Worm (Caenorhabditis elegans) whole organism, young adult: Measurements from ENCODE around the gene fbxb-72.
A peak's percentile ranks its signal among the peaks of the same experiment; 100 is the strongest.

ENCODE experiments used
- B0261.1 ChIP-seq: sonication (generic microtip); optimal IDR thresholded peaks from 2 replicates; lab custom pipeline; 2016; ENCODE audit warnings: mild to moderate bottlenecking, missing genetic modification characterization, moderate library complexity, missing compliant biosample characterization
- F37B4.10 ChIP-seq: fragments of 200-800 bp; sonication (Bioruptor generic); IDR thresholded peaks from 2 replicates; pipeline ENCODE4 v1.3.6; 2022; ENCODE audit warnings: missing genetic modification characterization, missing compliant biosample characterization
- F49E8.2 ChIP-seq: sonication (generic microtip); optimal IDR thresholded peaks from 3 replicates; lab custom pipeline; 2017; ENCODE audit warnings: missing genetic modification characterization, mild to moderate bottlenecking, missing compliant biosample characterization, antibody characterized with exemption, moderate library complexity; ENCODE audit not compliant: insufficient read depth
- F52B5.7 ChIP-seq: sonication (generic microtip); optimal IDR thresholded peaks from 2 replicates; lab custom pipeline; 2016; ENCODE audit warnings: mild to moderate bottlenecking, missing genetic modification characterization, missing compliant biosample characterization
- F55B11.4 ChIP-seq: sonication (generic microtip); optimal IDR thresholded peaks from 2 replicates; lab custom pipeline; 2016; ENCODE audit warnings: missing compliant biosample characterization, missing genetic modification characterization, borderline replicate concordance; ENCODE audit not compliant: insufficient read depth
- K11D2.4 ChIP-seq: fragments of 200-800 bp; sonication (Bioruptor generic); IDR thresholded peaks from 2 replicates; pipeline ENCODE4 v1.3.6; 2022; ENCODE audit warnings: missing genetic modification reagents, missing genetic modification characterization, missing compliant biosample characterization
- K12H6.12 ChIP-seq: fragments of 200-800 bp; sonication (Bioruptor generic); optimal IDR thresholded peaks from 2 replicates; lab custom pipeline; 2018; ENCODE audit warnings: mild to moderate bottlenecking, missing genetic modification characterization, missing compliant biosample characterization
- T07F8.4 ChIP-seq: sonication (generic microtip); optimal IDR thresholded peaks from 2 replicates; lab custom pipeline; 2016; ENCODE audit warnings: mild to moderate bottlenecking, missing genetic modification characterization, moderate library complexity, missing compliant biosample characterization
- T26A5.8 ChIP-seq: sonication (generic microtip); optimal IDR thresholded peaks from 2 replicates; lab custom pipeline; 2016; ENCODE audit warnings: missing genetic modification characterization, missing compliant biosample characterization
- Y53F4B.3 ChIP-seq: fragments of 200-800 bp; sonication (Bioruptor generic); IDR thresholded peaks from 2 replicates; pipeline ENCODE4 v1.3.6; 2022; ENCODE audit warnings: missing genetic modification reagents, missing genetic modification characterization, missing compliant biosample characterization
- Y56A3A.18 ChIP-seq: fragments of 200-800 bp; sonication (Bioruptor generic); IDR thresholded peaks from 2 replicates; pipeline ENCODE4 v1.3.6; 2022; ENCODE audit warnings: missing genetic modification reagents, missing genetic modification characterization, missing compliant biosample characterization
- Y79H2A.3 ChIP-seq: fragments of 200-800 bp; sonication (Bioruptor generic); conservative IDR thresholded peaks from 2 replicates; pipeline ENCODE4 v1.3.6; 2022; ENCODE audit warnings: missing genetic modification reagents, missing genetic modification characterization, missing compliant biosample characterization
- ZK185.1 ChIP-seq: sonication (generic microtip); optimal IDR thresholded peaks from 2 replicates; lab custom pipeline; 2016; ENCODE audit warnings: mild to moderate bottlenecking, missing genetic modification characterization, missing compliant biosample characterization; ENCODE audit not compliant: poor library complexity, severe bottlenecking
- ama-1 ChIP-seq, 3 experiments: fragments of 150-350 bp in 1 of 3; sonication (generic microtip) in 2 of 3; optimal IDR thresholded peaks; 2 replicates each; lab custom pipeline; 2014 to 2018; ENCODE audit warnings: missing biosample characterization in 2 of 3, missing genetic modification characterization in 2 of 3, missing genetic modification reagents in 2 of 3
- attf-3 ChIP-seq: fragments of 200-800 bp; sonication (Bioruptor generic); conservative IDR thresholded peaks from 2 replicates; pipeline ENCODE4 v1.3.6; 2022; ENCODE audit warnings: missing genetic modification reagents, missing genetic modification characterization, missing compliant biosample characterization
- attf-5 ChIP-seq: fragments of 200-800 bp; sonication (Bioruptor generic); optimal IDR thresholded peaks from 2 replicates; lab custom pipeline; 2018; ENCODE audit warnings: mild to moderate bottlenecking, missing genetic modification characterization, missing compliant biosample characterization
- bed-1 ChIP-seq: fragments of 200-800 bp; sonication (Bioruptor generic); IDR thresholded peaks from 2 replicates; pipeline ENCODE4 v1.3.6; 2022; ENCODE audit warnings: missing genetic modification reagents, missing genetic modification characterization, missing compliant biosample characterization
- ccch-3 ChIP-seq: fragments of 200-800 bp; sonication (Bioruptor generic); optimal IDR thresholded peaks from 2 replicates; lab custom pipeline; 2018; ENCODE audit warnings: mild to moderate bottlenecking, missing genetic modification characterization, missing compliant biosample characterization
- cebp-1 ChIP-seq, 2 experiments: fragments of 200-800 bp in 1 of 2; sonication (Bioruptor generic) in 1 of 2; sonication (generic microtip) in 1 of 2; IDR thresholded peaks in 1 of 2; optimal IDR thresholded peaks in 1 of 2; 2 replicates each; pipeline versions ENCODE4 v1.3.6 to Lab custom; 2017 to 2022; ENCODE audit warnings: missing compliant biosample characterization in 2 of 2, missing genetic modification characterization in 2 of 2, mild to moderate bottlenecking in 1 of 2, missing genetic modification reagents in 1 of 2, moderate library complexity in 1 of 2
- ceh-27 ChIP-seq: fragments of 200-800 bp; sonication (Bioruptor generic); optimal IDR thresholded peaks from 2 replicates; lab custom pipeline; 2018; ENCODE audit warnings: mild to moderate bottlenecking, missing genetic modification characterization, moderate library complexity, missing compliant biosample characterization
- ceh-91 ChIP-seq: fragments of 200-800 bp; sonication (Bioruptor generic); IDR thresholded peaks from 2 replicates; pipeline ENCODE4 v1.3.6; 2022; ENCODE audit warnings: missing genetic modification reagents, missing genetic modification characterization, missing compliant biosample characterization
- egl-44 ChIP-seq: fragments of 200-800 bp; sonication (Bioruptor generic); IDR thresholded peaks from 2 replicates; pipeline ENCODE4 v1.3.6; 2022; ENCODE audit warnings: missing genetic modification reagents, missing genetic modification characterization, missing compliant biosample characterization
- fkh-3 ChIP-seq: sonication (generic microtip); optimal IDR thresholded peaks from 2 replicates; lab custom pipeline; 2016; ENCODE audit warnings: mild to moderate bottlenecking, missing genetic modification characterization, missing compliant biosample characterization
- gei-17 ChIP-seq: fragments of 200-800 bp; sonication (Bioruptor generic); optimal IDR thresholded peaks from 2 replicates; lab custom pipeline; 2018; ENCODE audit warnings: mild to moderate bottlenecking, missing genetic modification characterization, missing compliant biosample characterization
- him-1 ChIP-seq: sonication (generic microtip); optimal IDR thresholded peaks from 2 replicates; lab custom pipeline; 2016; ENCODE audit warnings: missing genotype, missing genetic modification reagents, missing genetic modification characterization, missing compliant biosample characterization
- hlh-12 ChIP-seq: sonication (generic microtip); optimal IDR thresholded peaks from 2 replicates; lab custom pipeline; 2016; ENCODE audit warnings: missing genetic modification characterization, missing compliant biosample characterization
- hlh-26 ChIP-seq: fragments of 200-800 bp; sonication (Bioruptor generic); conservative IDR thresholded peaks from 2 replicates; pipeline ENCODE4 v1.3.6; 2022; ENCODE audit warnings: missing genetic modification reagents, missing genetic modification characterization, missing compliant biosample characterization
- let-526 ChIP-seq: fragments of 200-800 bp; sonication (Bioruptor generic); IDR thresholded peaks from 2 replicates; pipeline ENCODE4 v1.3.6; 2022; ENCODE audit warnings: missing genetic modification reagents, missing genetic modification characterization, missing compliant biosample characterization
- lin-40 ChIP-seq: sonication (generic microtip); optimal IDR thresholded peaks from 2 replicates; lab custom pipeline; 2016; ENCODE audit warnings: missing genetic modification characterization, mild to moderate bottlenecking, missing compliant biosample characterization, missing genotype, missing genetic modification reagents
- lir-1 ChIP-seq: fragments of 200-800 bp; sonication (Bioruptor generic); conservative IDR thresholded peaks from 2 replicates; pipeline ENCODE4 v1.3.6; 2022; ENCODE audit warnings: missing genetic modification reagents, missing genetic modification characterization, missing compliant biosample characterization
- lsy-27 ChIP-seq: sonication (generic microtip); optimal IDR thresholded peaks from 2 replicates; lab custom pipeline; 2017; ENCODE audit warnings: missing genetic modification characterization, mild to moderate bottlenecking, missing compliant biosample characterization, antibody characterized with exemption, missing genotype, borderline replicate concordance; ENCODE audit not compliant: insufficient read depth
- madf-3 ChIP-seq: fragments of 200-800 bp; sonication (Bioruptor generic); IDR thresholded peaks from 2 replicates; pipeline ENCODE4 v1.3.6; 2022; ENCODE audit warnings: missing genetic modification reagents, missing genetic modification characterization, missing compliant biosample characterization
- madf-8 ChIP-seq: fragments of 200-800 bp; sonication (Bioruptor generic); conservative IDR thresholded peaks from 2 replicates; pipeline ENCODE4 v1.3.6; 2022; ENCODE audit warnings: missing genetic modification reagents, missing genetic modification characterization, missing compliant biosample characterization
- nhr-90 ChIP-seq: sonication (generic microtip); optimal IDR thresholded peaks from 2 replicates; lab custom pipeline; 2016; ENCODE audit warnings: missing genotype, mild to moderate bottlenecking, missing genetic modification characterization, missing compliant biosample characterization
- sea-2 ChIP-seq: fragments of 200-800 bp; sonication (Bioruptor generic); IDR thresholded peaks from 2 replicates; pipeline ENCODE4 v1.3.6; 2022; ENCODE audit warnings: missing genetic modification characterization, missing compliant biosample characterization
- snpc-1.3 ChIP-seq: sonication (generic microtip); optimal IDR thresholded peaks from 2 replicates; lab custom pipeline; 2017; ENCODE audit warnings: missing genetic modification characterization, mild to moderate bottlenecking, missing compliant biosample characterization, antibody characterized with exemption, moderate library complexity, missing genotype, missing genetic modification reagents; ENCODE audit not compliant: insufficient read depth
- snpc-3.4 ChIP-seq: sonication (generic microtip); optimal IDR thresholded peaks from 2 replicates; lab custom pipeline; 2017; ENCODE audit warnings: missing genetic modification characterization, mild to moderate bottlenecking, missing compliant biosample characterization, antibody characterized with exemption, moderate library complexity, missing genotype, missing genetic modification reagents
- tbp1 ChIP-seq: fragments of 200-800 bp; sonication (Bioruptor generic); optimal IDR thresholded peaks from 2 replicates; lab custom pipeline; 2018; ENCODE audit warnings: mild to moderate bottlenecking, missing genetic modification characterization, missing compliant biosample characterization
- zfh-2 ChIP-seq: fragments of 200-800 bp; sonication (Bioruptor generic); conservative IDR thresholded peaks from 2 replicates; pipeline ENCODE4 v1.3.6; 2022; ENCODE audit warnings: missing genetic modification reagents, missing genetic modification characterization, missing compliant biosample characterization
- zim-3 ChIP-seq: sonication (generic microtip); optimal IDR thresholded peaks from 2 replicates; lab custom pipeline; 2017; ENCODE audit warnings: mild to moderate bottlenecking, missing genetic modification characterization, moderate library complexity, missing compliant biosample characterization
- ztf-22 ChIP-seq: fragments of 200-800 bp; sonication (Bioruptor generic); optimal IDR thresholded peaks from 2 replicates; lab custom pipeline; 2018; ENCODE audit warnings: mild to moderate bottlenecking, missing genetic modification characterization, moderate library complexity, missing compliant biosample characterization
- ztf-25 ChIP-seq: fragments of 200-800 bp; sonication (Bioruptor generic); IDR thresholded peaks from 2 replicates; pipeline ENCODE4 v1.3.6; 2022; ENCODE audit warnings: missing genetic modification reagents, missing genetic modification characterization, missing compliant biosample characterization
- ztf-26 ChIP-seq: sonication (generic microtip); optimal IDR thresholded peaks from 2 replicates; lab custom pipeline; 2017; ENCODE audit warnings: missing genetic modification characterization, missing compliant biosample characterization
- ztf-28 ChIP-seq: fragments of 200-800 bp; sonication (Bioruptor generic); IDR thresholded peaks from 2 replicates; pipeline ENCODE4 v1.3.6; 2022; ENCODE audit warnings: missing genetic modification reagents, missing genetic modification characterization, missing compliant biosample characterization
- ztf-3 ChIP-seq: fragments of 200-800 bp; sonication (Bioruptor generic); optimal IDR thresholded peaks from 2 replicates; lab custom pipeline; 2018; ENCODE audit warnings: mild to moderate bottlenecking, missing genetic modification characterization, missing compliant biosample characterization
- ztf-6 ChIP-seq: fragments of 200-800 bp; sonication (Bioruptor generic); IDR thresholded peaks from 2 replicates; pipeline ENCODE4 v1.3.6; 2022; ENCODE audit warnings: missing genetic modification reagents, missing genetic modification characterization, missing compliant biosample characterization

Gene fbxb-72

DNA sequence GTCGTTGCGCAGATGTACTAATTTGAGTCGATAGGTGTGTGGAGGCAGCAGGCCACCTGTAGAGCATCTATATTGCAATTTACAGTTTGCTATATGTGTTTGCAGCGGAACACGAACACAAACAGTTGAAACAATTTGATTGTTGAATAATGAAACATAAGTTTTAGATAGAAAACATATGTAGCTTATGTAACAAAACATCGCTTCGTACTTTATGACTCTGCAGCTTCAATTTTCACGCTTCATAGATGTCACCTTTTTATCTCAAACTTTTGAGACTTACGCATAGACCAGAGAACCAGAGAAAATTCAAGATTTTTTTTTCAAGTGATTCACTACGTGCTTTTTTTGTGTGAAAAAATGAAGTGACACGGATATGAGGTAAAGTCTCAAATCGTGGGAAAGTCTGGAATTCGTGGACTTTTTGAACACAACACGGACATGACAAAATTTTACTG lies at the start of gene fbxb-72:
TSS of gene fbxb-72 (minus strand) at position 58 of the 458 bp plus-strand sequence.
- TF ChIP-seq bed-1 (GFP tag; lab: Robert Waterston, UW) (no peak), lin-40 (tag; lab: Kevin White, UChicago) (peak; percentile 75), ztf-25 (GFP tag; lab: Robert Waterston, UW) (no peak), attf-5 (peak; percentile 29), ztf-22 (GFP tag; lab: Kevin White, UChicago) (peak; percentile 65), lsy-27 (tag; lab: Kevin White, UChicago) (no peak), lir-1 (GFP tag; lab: Robert Waterston, UW) (peak; percentile 58), K12H6.12 (tag; lab: Kevin White, UChicago) (peak; percentile 53), Y53F4B.3 (GFP tag; lab: Robert Waterston, UW) (no peak), F37B4.10 (no peak), egl-44 (GFP tag; lab: Robert Waterston, UW) (no peak; the same call in 1 of the 2 replicates), zim-3 (peak; percentile 46), ceh-91 (GFP tag; lab: Robert Waterston, UW) (no peak), F49E8.2 (tag; lab: Kevin White, UChicago) (no peak), ztf-28 (GFP tag; lab: Robert Waterston, UW) (no peak), Y79H2A.3 (GFP tag; lab: Robert Waterston, UW) (peak; percentile 85), attf-3 (GFP tag; lab: Robert Waterston, UW) (no peak), zfh-2 (GFP tag; lab: Robert Waterston, UW) (no peak), madf-3 (0 out of 2 replicates have a peak, but pooled peaks have one; percentile 9), tbp1 (GFP tag; lab: Kevin White, UChicago) (peak; percentile 51), T26A5.8 (tag; lab: Kevin White, UChicago) (no peak), ztf-3 (GFP tag; lab: Kevin White, UChicago) (no peak), hlh-26 (GFP tag; lab: Robert Waterston, UW) (no peak), T07F8.4 (no peak), ccch-3 (GFP tag; lab: Kevin White, UChicago) (no peak), ztf-6 (GFP tag; lab: Robert Waterston, UW) (no peak), snpc-3.4 (tag; lab: Kevin White, UChicago) (no peak), gei-17 (peak; percentile 38), fkh-3 (tag; lab: Kevin White, UChicago) (no peak), ceh-27 (GFP tag; lab: Kevin White, UChicago) (peak; percentile 22), hlh-12 (tag; lab: Kevin White, UChicago) (no peak), let-526 (GFP tag; lab: Robert Waterston, UW) (0 out of 2 replicates have a peak, but pooled peaks have one; percentile 11), ztf-26 (tag; lab: Kevin White, UChicago) (peak; percentile 68), B0261.1 (no peak), nhr-90 (tag; lab: Kevin White, UChicago) (peak; percentile 11), K11D2.4 (GFP tag; lab: Robert Waterston, UW) (peak; percentile 78), F52B5.7 (tag; lab: Kevin White, UChicago) (peak; percentile 84), F55B11.4 (no peak), Y56A3A.18 (GFP tag; lab: Robert Waterston, UW) (peak; percentile 81; the same call in 1 of the 2 replicates), snpc-1.3 (tag; lab: Kevin White, UChicago) (peak; percentile 64), him-1 (tag; lab: Kevin White, UChicago) (no peak), ama-1 (optimal IDR thresholded peaks at IDR 0.05; lab: Kevin White, UChicago) (peak; percentile 96), ama-1 (GFP tag; optimal IDR thresholded peaks at IDR 0.05; lab: Kevin White, UChicago) (no peak), ZK185.1 (tag; lab: Kevin White, UChicago) (peak; percentile 95), sea-2 (GFP tag; lab: Robert Waterston, UW) (0 out of 2 replicates have a peak, but pooled peaks have one; percentile 9), madf-8 (GFP tag; lab: Robert Waterston, UW) (no peak), cebp-1 (GFP tag; IDR thresholded peaks at IDR 0.05; lab: Robert Waterston, UW) (peak; percentile 73), cebp-1 (tag; optimal IDR thresholded peaks at IDR 0.05; lab: Kevin White, UChicago) (peak; percentile 89)
